Worm (Caenorhabditis elegans) whole organism, L1 larva: ENCODE results near the gene R107.9.

Experiments used
- C34B4.2 ChIP-seq: sonication (generic microtip); optimal IDR thresholded peaks from 2 replicates; lab custom pipeline; 2017; ENCODE audit warnings: mild to moderate bottlenecking, missing genetic modification characterization, missing compliant biosample characterization
- alr-1 ChIP-seq: fragments of 200-800 bp; sonication (Bioruptor generic); optimal IDR thresholded peaks from 2 replicates; lab custom pipeline; 2018; ENCODE audit warnings: borderline replicate concordance, mild to moderate bottlenecking, missing genetic modification characterization, missing compliant biosample characterization
- elt-3 ChIP-seq, 6 experiments: fragments of 150-350 bp in 1 of 6; sonication (generic microtip); optimal IDR thresholded peaks; 2 replicates each; lab custom pipeline; 2017 to 2018; ENCODE audit warnings: missing biosample characterization in 6 of 6, missing genetic modification characterization in 6 of 6, inconsistent platforms in 1 of 6
- lin-39 ChIP-seq: fragments of 150-350 bp; optimal IDR thresholded peaks from 2 replicates; lab custom pipeline; 2014; ENCODE audit warnings: missing biosample characterization, missing genetic modification reagents, missing genetic modification characterization
- snpc-4 ChIP-seq: fragments of 150-350 bp; optimal IDR thresholded peaks from 2 replicates; lab custom pipeline; 2014; ENCODE audit warnings: missing biosample characterization, missing genetic modification characterization
- unc-98 ChIP-seq: fragments of 200-800 bp; sonication (Bioruptor generic); IDR thresholded peaks from 2 replicates; pipeline ENCODE4 v1.3.6; 2022; ENCODE audit warnings: missing genetic modification characterization, missing compliant biosample characterization
- xbp-1 ChIP-seq: sonication (generic microtip); optimal IDR thresholded peaks from 2 replicates; lab custom pipeline; 2016; ENCODE audit warnings: missing genetic modification characterization, missing compliant biosample characterization

- TF ChIP-seq snpc-4 (tag; lab: Kevin White, UChicago), result no peak
- no peak for TF ChIP-seq lin-39 (tag; lab: Kevin White, UChicago)
- TF ChIP-seq C34B4.2, result no peak
- no peak for TF ChIP-seq xbp-1 (tag; lab: Kevin White, UChicago)
- TF ChIP-seq alr-1, result no peak
- no peak for TF ChIP-seq elt-3 (tag; optimal IDR thresholded peaks at IDR 0.05; lab: Kevin White, UChicago)
- no peak for TF ChIP-seq unc-98 (GFP tag; lab: Robert Waterston, UW)
Observed at ce11 chrIII:9081763-9082162, 44.0 kb downstream of the R107.9 start, which contains the start of gene far-2.
